Worm (Caenorhabditis elegans) whole organism, L1 larva: ENCODE results near the gene oac-30.
A peak's percentile ranks its signal among the peaks of the same experiment; 100 is the strongest.

Source experiments
- C16A3.4 ChIP-seq: fragments of 150-350 bp; optimal IDR thresholded peaks from 2 replicates; lab custom pipeline; 2014; ENCODE audit warnings: missing biosample characterization, missing genetic modification characterization
- aha-1 ChIP-seq: fragments of 150-350 bp; optimal IDR thresholded peaks from 2 replicates; lab custom pipeline; 2014; ENCODE audit warnings: missing biosample characterization, missing genetic modification characterization
- blmp-1 ChIP-seq: fragments of 150-350 bp; optimal IDR thresholded peaks from 2 replicates; lab custom pipeline; 2014; ENCODE audit warnings: missing biosample characterization, missing genetic modification characterization
- ceh-88 ChIP-seq: fragments of 200-800 bp; sonication (Bioruptor generic); IDR thresholded peaks from 2 replicates; pipeline ENCODE4 v1.3.6; 2022; ENCODE audit warnings: missing genetic modification characterization, missing compliant biosample characterization
- ceh-90 ChIP-seq: sonication (generic microtip); optimal IDR thresholded peaks from 2 replicates; lab custom pipeline; 2016; ENCODE audit warnings: missing genetic modification characterization, missing compliant biosample characterization
- ces-1 ChIP-seq: fragments of 150-350 bp; optimal IDR thresholded peaks from 2 replicates; lab custom pipeline; 2014; ENCODE audit warnings: missing biosample characterization, missing genetic modification reagents, missing genetic modification characterization
- dpl-1 ChIP-seq, 3 experiments: fragments of 150-350 bp in 2 of 3; sonication (generic microtip) in 1 of 3; optimal IDR thresholded peaks; 2 replicates each; lab custom pipeline; 2014 to 2017; ENCODE audit warnings: missing biosample characterization in 3 of 3, missing genetic modification characterization in 3 of 3, missing genetic modification reagents in 3 of 3
- dsc-1 ChIP-seq: sonication (generic microtip); optimal IDR thresholded peaks from 2 replicates; lab custom pipeline; 2016; ENCODE audit warnings: mild to moderate bottlenecking, missing genetic modification characterization, missing compliant biosample characterization
- egl-13 ChIP-seq: sonication (generic microtip); optimal IDR thresholded peaks from 2 replicates; lab custom pipeline; 2016; ENCODE audit warnings: missing genotype, missing genetic modification reagents, missing genetic modification characterization, missing compliant biosample characterization
- egl-27 ChIP-seq, 2 experiments: fragments of 150-350 bp in 1 of 2; sonication (generic microtip); optimal IDR thresholded peaks; 3 replicates each; lab custom pipeline; 2017 to 2018; ENCODE audit warnings: missing biosample characterization in 2 of 2, missing genetic modification characterization in 2 of 2, missing genetic modification reagents in 2 of 2
- elt-2 ChIP-seq: sonication (generic microtip); optimal IDR thresholded peaks from 2 replicates; lab custom pipeline; 2016; ENCODE audit warnings: missing genetic modification characterization, mild to moderate bottlenecking, inconsistent platforms, missing compliant biosample characterization, missing genetic modification reagents
- elt-3 ChIP-seq, 6 experiments: fragments of 150-350 bp in 1 of 6; sonication (generic microtip); optimal IDR thresholded peaks; 2 replicates each; lab custom pipeline; 2017 to 2018; ENCODE audit warnings: missing biosample characterization in 6 of 6, missing genetic modification characterization in 6 of 6, inconsistent platforms in 1 of 6
- ets-5 ChIP-seq: fragments of 200-800 bp; sonication (Bioruptor generic); IDR thresholded peaks from 2 replicates; pipeline ENCODE4 v1.3.6; 2022; ENCODE audit warnings: missing genetic modification characterization, missing compliant biosample characterization
- fkh-10 ChIP-seq: sonication (generic microtip); optimal IDR thresholded peaks from 2 replicates; lab custom pipeline; 2017; ENCODE audit warnings: missing biosample characterization, missing genetic modification reagents, missing genetic modification characterization
- fkh-8 ChIP-seq: sonication (generic microtip); optimal IDR thresholded peaks from 2 replicates; lab custom pipeline; 2016; ENCODE audit warnings: mild to moderate bottlenecking, missing genetic modification characterization, missing compliant biosample characterization
- fos-1 ChIP-seq: fragments of 150-350 bp; optimal IDR thresholded peaks from 2 replicates; lab custom pipeline; 2014; ENCODE audit warnings: missing biosample characterization, missing genetic modification characterization
- grh-1 ChIP-seq: fragments of 200-800 bp; sonication (Bioruptor generic); IDR thresholded peaks from 2 replicates; pipeline ENCODE4 v1.3.6; 2022; ENCODE audit warnings: missing genetic modification reagents, missing genetic modification characterization, missing compliant biosample characterization
- hlh-17 ChIP-seq: fragments of 200-800 bp; sonication (Bioruptor generic); optimal IDR thresholded peaks from 2 replicates; lab custom pipeline; 2018; ENCODE audit warnings: missing genetic modification characterization, mild to moderate bottlenecking, missing compliant biosample characterization, moderate library complexity, borderline replicate concordance
- irx-1 ChIP-seq: sonication (generic microtip); optimal IDR thresholded peaks from 2 replicates; lab custom pipeline; 2016; ENCODE audit warnings: missing genetic modification characterization, missing compliant biosample characterization
- isw-1 ChIP-seq: fragments of 200-800 bp; sonication (Bioruptor generic); IDR thresholded peaks from 2 replicates; pipeline ENCODE4 v1.3.6; 2022; ENCODE audit warnings: missing genetic modification characterization, missing compliant biosample characterization
- jun-1 ChIP-seq: fragments of 150-350 bp; optimal IDR thresholded peaks from 2 replicates; lab custom pipeline; 2014; ENCODE audit warnings: missing biosample characterization, missing genetic modification reagents, missing genetic modification characterization
- lin-13 ChIP-seq: fragments of 150-350 bp; optimal IDR thresholded peaks from 2 replicates; lab custom pipeline; 2014; ENCODE audit warnings: missing biosample characterization, missing genetic modification reagents, missing genetic modification characterization
- lin-35 ChIP-seq, 2 experiments: fragments of 150-350 bp; optimal IDR thresholded peaks; 2 replicates each; lab custom pipeline; 2014; ENCODE audit warnings: missing biosample characterization in 2 of 2, missing genetic modification characterization in 2 of 2, missing genetic modification reagents in 2 of 2
- lsy-2 ChIP-seq, 2 experiments: fragments of 150-350 bp; optimal IDR thresholded peaks; 2 replicates each; lab custom pipeline; 2014; ENCODE audit warnings: missing biosample characterization in 2 of 2, missing genetic modification characterization in 2 of 2
- mab-9 ChIP-seq: fragments of 200-800 bp; sonication (Bioruptor generic); IDR thresholded peaks from 2 replicates; pipeline ENCODE4 v1.3.6; 2022; ENCODE audit warnings: missing genetic modification reagents, missing genetic modification characterization, missing compliant biosample characterization
- mdl-1 ChIP-seq, 2 experiments: fragments of 150-350 bp; optimal IDR thresholded peaks; 2 replicates each; lab custom pipeline; 2014 to 2017; ENCODE audit warnings: missing biosample characterization in 2 of 2, missing genetic modification characterization in 2 of 2, inconsistent platforms in 1 of 2
- mep-1 ChIP-seq: fragments of 150-350 bp; optimal IDR thresholded peaks from 2 replicates; lab custom pipeline; 2014; ENCODE audit warnings: missing biosample characterization, missing genetic modification characterization
- nhr-11 ChIP-seq: fragments of 150-350 bp; optimal IDR thresholded peaks from 2 replicates; lab custom pipeline; 2014; ENCODE audit warnings: missing biosample characterization, missing genetic modification characterization
- nhr-12 ChIP-seq: sonication (generic microtip); optimal IDR thresholded peaks from 2 replicates; lab custom pipeline; 2017; ENCODE audit warnings: missing biosample characterization, missing genetic modification characterization
- nhr-19 ChIP-seq: fragments of 200-800 bp; sonication (Bioruptor generic); conservative IDR thresholded peaks from 2 replicates; pipeline ENCODE4 v1.3.6; 2022; ENCODE audit warnings: missing genetic modification characterization, missing compliant biosample characterization
- nhr-20 ChIP-seq: sonication (generic microtip); optimal IDR thresholded peaks from 2 replicates; lab custom pipeline; 2016; ENCODE audit warnings: mild to moderate bottlenecking, missing genetic modification characterization, missing compliant biosample characterization
- nhr-237 ChIP-seq: fragments of 150-350 bp; optimal IDR thresholded peaks from 2 replicates; lab custom pipeline; 2014; ENCODE audit warnings: missing biosample characterization, missing genetic modification characterization
- nhr-28 ChIP-seq: fragments of 150-350 bp; optimal IDR thresholded peaks from 2 replicates; lab custom pipeline; 2014; ENCODE audit warnings: missing biosample characterization, missing genetic modification characterization
- nhr-47 ChIP-seq: sonication (generic microtip); optimal IDR thresholded peaks from 2 replicates; lab custom pipeline; 2016; ENCODE audit warnings: mild to moderate bottlenecking, missing genetic modification characterization, moderate library complexity, missing compliant biosample characterization
- nhr-71 ChIP-seq: sonication (generic microtip); optimal IDR thresholded peaks from 2 replicates; lab custom pipeline; 2016; ENCODE audit warnings: mild to moderate bottlenecking, missing genetic modification characterization, moderate library complexity, missing compliant biosample characterization
- nhr-76 ChIP-seq: sonication (generic microtip); optimal IDR thresholded peaks from 2 replicates; lab custom pipeline; 2017; ENCODE audit warnings: missing biosample characterization, missing genetic modification characterization
- nhr-77 ChIP-seq: fragments of 150-350 bp; optimal IDR thresholded peaks from 2 replicates; lab custom pipeline; 2014; ENCODE audit warnings: missing biosample characterization, missing genetic modification characterization
- nhr-84 ChIP-seq: sonication (generic microtip); optimal IDR thresholded peaks from 2 replicates; lab custom pipeline; 2017; ENCODE audit warnings: missing biosample characterization, missing genetic modification characterization
- nhr-85 ChIP-seq: sonication (generic microtip); peaks from one replicate; lab custom pipeline; 2016; ENCODE audit warnings: missing genetic modification characterization, inconsistent platforms, missing compliant biosample characterization
- pax-3 ChIP-seq: fragments of 200-800 bp; sonication (Bioruptor generic); optimal IDR thresholded peaks from 2 replicates; lab custom pipeline; 2018; ENCODE audit warnings: mild to moderate bottlenecking, missing genetic modification characterization, moderate library complexity, missing compliant biosample characterization
- pqm-1 ChIP-seq: sonication (generic microtip); optimal IDR thresholded peaks from 3 replicates; lab custom pipeline; 2017; ENCODE audit warnings: missing biosample characterization, missing genetic modification characterization
- skn-1 ChIP-seq: fragments of 150-350 bp; optimal IDR thresholded peaks from 2 replicates; lab custom pipeline; 2014; ENCODE audit warnings: missing biosample characterization, missing genetic modification characterization
- snu-23 ChIP-seq: sonication (generic microtip); optimal IDR thresholded peaks from 2 replicates; lab custom pipeline; 2016; ENCODE audit warnings: missing genetic modification characterization, missing compliant biosample characterization
- sup-37 ChIP-seq: fragments of 200-800 bp; sonication (Bioruptor generic); optimal IDR thresholded peaks from 2 replicates; lab custom pipeline; 2018; ENCODE audit warnings: mild to moderate bottlenecking, missing genetic modification characterization, missing compliant biosample characterization
- swsn-7 ChIP-seq: sonication (generic microtip); optimal IDR thresholded peaks from 2 replicates; lab custom pipeline; 2016; ENCODE audit warnings: missing genetic modification characterization, missing compliant biosample characterization
- tbx-2 ChIP-seq: sonication (generic microtip); optimal IDR thresholded peaks from 2 replicates; lab custom pipeline; 2016; ENCODE audit warnings: missing genetic modification characterization, missing compliant biosample characterization
- tlp-1 ChIP-seq: fragments of 150-350 bp; optimal IDR thresholded peaks from 2 replicates; lab custom pipeline; 2014; ENCODE audit warnings: missing biosample characterization, missing genetic modification characterization
- unc-130 ChIP-seq: fragments of 150-350 bp; optimal IDR thresholded peaks from 2 replicates; lab custom pipeline; 2017; ENCODE audit warnings: missing biosample characterization, missing genetic modification characterization, inconsistent platforms
- unc-30 ChIP-seq: sonication (generic microtip); optimal IDR thresholded peaks from 2 replicates; lab custom pipeline; 2017; ENCODE audit warnings: missing biosample characterization, missing genetic modification characterization
- unc-62 ChIP-seq: fragments of 150-350 bp; optimal IDR thresholded peaks from 2 replicates; lab custom pipeline; 2014; ENCODE audit warnings: missing biosample characterization, missing genetic modification reagents, missing genetic modification characterization
- unc-98 ChIP-seq: fragments of 200-800 bp; sonication (Bioruptor generic); IDR thresholded peaks from 2 replicates; pipeline ENCODE4 v1.3.6; 2022; ENCODE audit warnings: missing genetic modification characterization, missing compliant biosample characterization
- zag-1 ChIP-seq: fragments of 150-350 bp; optimal IDR thresholded peaks from 2 replicates; lab custom pipeline; 2014; ENCODE audit warnings: missing biosample characterization, missing genetic modification characterization
- ztf-11 ChIP-seq, 2 experiments: sonication (generic microtip); optimal IDR thresholded peaks; 2 replicates each; lab custom pipeline; 2016 to 2017; ENCODE audit warnings: missing genetic modification characterization in 2 of 2, missing biosample characterization in 1 of 2, missing compliant biosample characterization in 1 of 2
- ztf-4 ChIP-seq: fragments of 150-350 bp; optimal IDR thresholded peaks from 2 replicates; lab custom pipeline; 2014; ENCODE audit warnings: missing biosample characterization, missing genetic modification characterization

oac-30 gene

ce11 chrII:1237845-1238244 is 28.8 kb downstream of the oac-30 start (continued):
- TF ChIP-seq dpl-1 (GFP tag; optimal IDR thresholded peaks at IDR 0.05; lab: Kevin White, UChicago) (no peak), lin-13 (GFP tag; lab: Kevin White, UChicago) (no peak), nhr-71 (tag; lab: Kevin White, UChicago) (peak; percentile 23), egl-27 (tag; optimal IDR thresholded peaks at IDR 0.05; lab: Kevin White, UChicago) (no peak), jun-1 (tag; lab: Kevin White, UChicago) (peak; percentile 24), unc-30 (tag; lab: Kevin White, UChicago) (no peak), ztf-11 (tag; optimal IDR thresholded peaks at IDR 0.05; lab: Kevin White, UChicago) (peak in 1 of 2 experiments; percentile 43), nhr-47 (tag; lab: Kevin White, UChicago) (peak; percentile 46), aha-1 (tag; lab: Kevin White, UChicago) (no peak), skn-1 (tag; lab: Kevin White, UChicago) (peak; percentile 46), pqm-1 (tag; lab: Kevin White, UChicago) (no peak), unc-98 (GFP tag; lab: Robert Waterston, UW) (no peak), nhr-19 (GFP tag; lab: Robert Waterston, UW) (no peak), mab-9 (GFP tag; lab: Robert Waterston, UW) (no peak), dsc-1 (no peak), irx-1 (tag; lab: Kevin White, UChicago) (no peak), ets-5 (no peak), zag-1 (no peak), unc-62 (no peak), ztf-4 (no peak), nhr-20 (tag; lab: Kevin White, UChicago) (peak; percentile 5), blmp-1 (tag; lab: Kevin White, UChicago) (peak; percentile 54), nhr-11 (no peak), lin-35 (GFP tag; optimal IDR thresholded peaks at IDR 0.05; lab: Kevin White, UChicago) (peak in 1 of 2 experiments; percentile 27), fos-1 (no peak), ceh-90 (tag; lab: Kevin White, UChicago) (no peak), ceh-88 (GFP tag; lab: Robert Waterston, UW) (no peak), unc-130 (no peak), lsy-2 (tag; optimal IDR thresholded peaks at IDR 0.05; lab: Kevin White, UChicago) (peak in 1 of 2 experiments; percentile 6), sup-37 (GFP tag; lab: Kevin White, UChicago) (no peak), elt-3 (tag; optimal IDR thresholded peaks at IDR 0.05; lab: Kevin White, UChicago) (no peak), mdl-1 (tag; optimal IDR thresholded peaks at IDR 0.05; lab: Kevin White, UChicago) (no peak), fkh-10 (peak; percentile 29), C16A3.4 (tag; lab: Kevin White, UChicago) (no peak), egl-13 (tag; lab: Kevin White, UChicago) (peak; percentile 21), nhr-28 (tag; lab: Kevin White, UChicago) (no peak), ces-1 (no peak), nhr-237 (tag; lab: Kevin White, UChicago) (no peak), hlh-17 (no peak), nhr-76 (no peak), mep-1 (tag; lab: Kevin White, UChicago) (peak; percentile 14), grh-1 (GFP tag; lab: Robert Waterston, UW) (no peak), tbx-2 (tag; lab: Kevin White, UChicago) (no peak), nhr-84 (tag; lab: Kevin White, UChicago) (no peak), tlp-1 (tag; lab: Kevin White, UChicago) (no peak), pax-3 (tag; lab: Kevin White, UChicago) (no peak), fkh-8 (tag; lab: Kevin White, UChicago) (peak; percentile 28), nhr-85 (tag; lab: Kevin White, UChicago) (no peak), nhr-12 (tag; lab: Kevin White, UChicago) (no peak), nhr-77 (tag; lab: Kevin White, UChicago) (no peak), snu-23 (GFP tag; lab: Kevin White, UChicago) (peak; percentile 20), swsn-7 (peak; percentile 35), isw-1 (GFP tag; lab: Robert Waterston, UW) (no peak), elt-2 (tag; lab: Kevin White, UChicago) (no peak)
- TF ChIP-seq, all 84 proteins: peak for 20
